Worm (Caenorhabditis elegans) whole organism, L1 larva: ENCODE results near the gene K10C8.4.

Source experiments
- C16A3.4 ChIP-seq: fragments of 150-350 bp; optimal IDR thresholded peaks from 2 replicates; lab custom pipeline; 2014; ENCODE audit warnings: missing biosample characterization, missing genetic modification characterization
- aha-1 ChIP-seq: fragments of 150-350 bp; optimal IDR thresholded peaks from 2 replicates; lab custom pipeline; 2014; ENCODE audit warnings: missing biosample characterization, missing genetic modification characterization
- alr-1 ChIP-seq: fragments of 200-800 bp; sonication (Bioruptor generic); optimal IDR thresholded peaks from 2 replicates; lab custom pipeline; 2018; ENCODE audit warnings: borderline replicate concordance, mild to moderate bottlenecking, missing genetic modification characterization, missing compliant biosample characterization
- blmp-1 ChIP-seq: fragments of 150-350 bp; optimal IDR thresholded peaks from 2 replicates; lab custom pipeline; 2014; ENCODE audit warnings: missing biosample characterization, missing genetic modification characterization
- ceh-88 ChIP-seq: fragments of 200-800 bp; sonication (Bioruptor generic); IDR thresholded peaks from 2 replicates; pipeline ENCODE4 v1.3.6; 2022; ENCODE audit warnings: missing genetic modification characterization, missing compliant biosample characterization
- ces-1 ChIP-seq: fragments of 150-350 bp; optimal IDR thresholded peaks from 2 replicates; lab custom pipeline; 2014; ENCODE audit warnings: missing biosample characterization, missing genetic modification reagents, missing genetic modification characterization
- dpl-1 ChIP-seq, 3 experiments: fragments of 150-350 bp in 2 of 3; sonication (generic microtip) in 1 of 3; optimal IDR thresholded peaks; 2 replicates each; lab custom pipeline; 2014 to 2017; ENCODE audit warnings: missing biosample characterization in 3 of 3, missing genetic modification characterization in 3 of 3, missing genetic modification reagents in 3 of 3
- dsc-1 ChIP-seq: sonication (generic microtip); optimal IDR thresholded peaks from 2 replicates; lab custom pipeline; 2016; ENCODE audit warnings: mild to moderate bottlenecking, missing genetic modification characterization, missing compliant biosample characterization
- efl-3 ChIP-seq: fragments of 200-800 bp; sonication (Bioruptor generic); optimal IDR thresholded peaks from 2 replicates; lab custom pipeline; 2018; ENCODE audit warnings: mild to moderate bottlenecking, missing genetic modification characterization, missing compliant biosample characterization
- egl-13 ChIP-seq: sonication (generic microtip); optimal IDR thresholded peaks from 2 replicates; lab custom pipeline; 2016; ENCODE audit warnings: missing genotype, missing genetic modification reagents, missing genetic modification characterization, missing compliant biosample characterization
- ets-5 ChIP-seq: fragments of 200-800 bp; sonication (Bioruptor generic); IDR thresholded peaks from 2 replicates; pipeline ENCODE4 v1.3.6; 2022; ENCODE audit warnings: missing genetic modification characterization, missing compliant biosample characterization
- fkh-10 ChIP-seq: sonication (generic microtip); optimal IDR thresholded peaks from 2 replicates; lab custom pipeline; 2017; ENCODE audit warnings: missing biosample characterization, missing genetic modification reagents, missing genetic modification characterization
- fkh-4 ChIP-seq: sonication (generic microtip); optimal IDR thresholded peaks from 2 replicates; lab custom pipeline; 2016; ENCODE audit warnings: missing compliant biosample characterization, missing genetic modification characterization, borderline replicate concordance
- fos-1 ChIP-seq: fragments of 150-350 bp; optimal IDR thresholded peaks from 2 replicates; lab custom pipeline; 2014; ENCODE audit warnings: missing biosample characterization, missing genetic modification characterization
- hlh-4 ChIP-seq: sonication (generic microtip); optimal IDR thresholded peaks from 2 replicates; lab custom pipeline; 2016; ENCODE audit warnings: mild to moderate bottlenecking, missing genetic modification characterization, missing compliant biosample characterization
- irx-1 ChIP-seq: sonication (generic microtip); optimal IDR thresholded peaks from 2 replicates; lab custom pipeline; 2016; ENCODE audit warnings: missing genetic modification characterization, missing compliant biosample characterization
- isw-1 ChIP-seq: fragments of 200-800 bp; sonication (Bioruptor generic); IDR thresholded peaks from 2 replicates; pipeline ENCODE4 v1.3.6; 2022; ENCODE audit warnings: missing genetic modification characterization, missing compliant biosample characterization
- jun-1 ChIP-seq: fragments of 150-350 bp; optimal IDR thresholded peaks from 2 replicates; lab custom pipeline; 2014; ENCODE audit warnings: missing biosample characterization, missing genetic modification reagents, missing genetic modification characterization
- lin-13 ChIP-seq: fragments of 150-350 bp; optimal IDR thresholded peaks from 2 replicates; lab custom pipeline; 2014; ENCODE audit warnings: missing biosample characterization, missing genetic modification reagents, missing genetic modification characterization
- lin-14 ChIP-seq: fragments of 200-800 bp; sonication (Bioruptor generic); optimal IDR thresholded peaks from 2 replicates; lab custom pipeline; 2018; ENCODE audit warnings: mild to moderate bottlenecking, missing genetic modification characterization, moderate library complexity, missing compliant biosample characterization
- lir-3 ChIP-seq: sonication (generic microtip); optimal IDR thresholded peaks from 2 replicates; lab custom pipeline; 2016; ENCODE audit warnings: mild to moderate bottlenecking, missing genetic modification characterization, moderate library complexity, missing compliant biosample characterization; ENCODE audit not compliant: poor library complexity
- mdl-1 ChIP-seq, 2 experiments: fragments of 150-350 bp; optimal IDR thresholded peaks; 2 replicates each; lab custom pipeline; 2014 to 2017; ENCODE audit warnings: missing biosample characterization in 2 of 2, missing genetic modification characterization in 2 of 2, inconsistent platforms in 1 of 2
- nhr-19 ChIP-seq: fragments of 200-800 bp; sonication (Bioruptor generic); conservative IDR thresholded peaks from 2 replicates; pipeline ENCODE4 v1.3.6; 2022; ENCODE audit warnings: missing genetic modification characterization, missing compliant biosample characterization
- nhr-20 ChIP-seq: sonication (generic microtip); optimal IDR thresholded peaks from 2 replicates; lab custom pipeline; 2016; ENCODE audit warnings: mild to moderate bottlenecking, missing genetic modification characterization, missing compliant biosample characterization
- nhr-77 ChIP-seq: fragments of 150-350 bp; optimal IDR thresholded peaks from 2 replicates; lab custom pipeline; 2014; ENCODE audit warnings: missing biosample characterization, missing genetic modification characterization
- nhr-90 ChIP-seq: sonication (generic microtip); optimal IDR thresholded peaks from 2 replicates; lab custom pipeline; 2016; ENCODE audit warnings: mild to moderate bottlenecking, missing genetic modification characterization, missing compliant biosample characterization; ENCODE audit not compliant: poor library complexity
- pag-3 ChIP-seq: sonication (generic microtip); optimal IDR thresholded peaks from 2 replicates; lab custom pipeline; 2017; ENCODE audit warnings: missing genetic modification characterization, mild to moderate bottlenecking, missing compliant biosample characterization, antibody characterized with exemption, borderline replicate concordance; ENCODE audit not compliant: insufficient read depth
- pax-3 ChIP-seq: fragments of 200-800 bp; sonication (Bioruptor generic); optimal IDR thresholded peaks from 2 replicates; lab custom pipeline; 2018; ENCODE audit warnings: mild to moderate bottlenecking, missing genetic modification characterization, moderate library complexity, missing compliant biosample characterization
- snu-23 ChIP-seq: sonication (generic microtip); optimal IDR thresholded peaks from 2 replicates; lab custom pipeline; 2016; ENCODE audit warnings: missing genetic modification characterization, missing compliant biosample characterization
- sox-4 ChIP-seq: sonication (generic microtip); optimal IDR thresholded peaks from 2 replicates; lab custom pipeline; 2016; ENCODE audit warnings: missing genetic modification characterization, missing compliant biosample characterization
- swsn-7 ChIP-seq: sonication (generic microtip); optimal IDR thresholded peaks from 2 replicates; lab custom pipeline; 2016; ENCODE audit warnings: missing genetic modification characterization, missing compliant biosample characterization
- tlp-1 ChIP-seq: fragments of 150-350 bp; optimal IDR thresholded peaks from 2 replicates; lab custom pipeline; 2014; ENCODE audit warnings: missing biosample characterization, missing genetic modification characterization
- unc-98 ChIP-seq: fragments of 200-800 bp; sonication (Bioruptor generic); IDR thresholded peaks from 2 replicates; pipeline ENCODE4 v1.3.6; 2022; ENCODE audit warnings: missing genetic modification characterization, missing compliant biosample characterization
- xbp-1 ChIP-seq: sonication (generic microtip); optimal IDR thresholded peaks from 2 replicates; lab custom pipeline; 2016; ENCODE audit warnings: missing genetic modification characterization, missing compliant biosample characterization
- ztf-11 ChIP-seq, 2 experiments: sonication (generic microtip); optimal IDR thresholded peaks; 2 replicates each; lab custom pipeline; 2016 to 2017; ENCODE audit warnings: missing genetic modification characterization in 2 of 2, missing biosample characterization in 1 of 2, missing compliant biosample characterization in 1 of 2
- ztf-4 ChIP-seq: fragments of 150-350 bp; optimal IDR thresholded peaks from 2 replicates; lab custom pipeline; 2014; ENCODE audit warnings: missing biosample characterization, missing genetic modification characterization

Gene K10C8.4

ce11 chrV:12659426-12659825 lies 36.6 kb upstream of the K10C8.4 start, which contains the start of gene ccch-3 (continued):
- TF ChIP-seq efl-3 (GFP tag; lab: Kevin White, UChicago) (no peak), egl-13 (no peak), isw-1 (GFP tag; lab: Robert Waterston, UW) (peak; percentile 28), jun-1 (tag; lab: Kevin White, UChicago) (peak; percentile 3), swsn-7 (tag; lab: Kevin White, UChicago) (peak; percentile 78), ces-1 (no peak), blmp-1 (tag; lab: Kevin White, UChicago) (peak; percentile 66), nhr-77 (peak; percentile 5), mdl-1 (tag; optimal IDR thresholded peaks at IDR 0.05; lab: Kevin White, UChicago) (peak in 1 of 2 experiments; percentile 59), lir-3 (peak; percentile 37), ztf-11 (tag; optimal IDR thresholded peaks at IDR 0.05; lab: Kevin White, UChicago) (no peak)

DNA sequence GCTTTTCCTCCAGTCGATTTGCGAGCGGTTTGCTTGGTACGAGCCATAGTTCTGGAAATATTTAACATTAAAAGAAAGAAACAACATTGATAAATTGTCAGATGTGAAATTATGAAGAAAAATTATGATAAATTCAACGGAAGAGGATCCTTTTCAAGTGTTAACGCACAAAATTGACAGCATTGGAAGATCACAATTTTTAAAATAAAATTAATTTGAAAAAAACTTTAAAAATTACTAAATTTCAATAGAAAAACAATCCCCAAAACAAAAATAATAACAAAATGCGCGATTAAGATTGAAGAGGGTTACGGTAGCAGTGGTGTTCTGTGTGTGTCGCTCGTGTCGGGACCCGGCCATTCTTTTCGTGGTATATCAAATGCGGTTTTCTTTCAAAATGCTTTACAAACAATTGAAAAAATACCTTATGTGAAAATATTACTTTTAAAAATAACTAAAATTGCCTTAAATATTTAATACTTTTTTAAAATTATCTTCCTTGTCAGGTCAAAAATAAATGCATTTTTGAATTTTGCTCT lies 35.7 kb upstream of the K10C8.4 start, which contains the start of gene his-74:
Gene his-74, minus strand, starts transcription at position 51 of the 539 bp plus-strand sequence.
- TF ChIP-seq tlp-1 (tag; lab: Kevin White, UChicago) = no peak
- TF ChIP-seq lin-14 (GFP tag; lab: Kevin White, UChicago) = no peak
- TF ChIP-seq hlh-4 = no peak
- no peak for TF ChIP-seq sox-4 (tag; lab: Kevin White, UChicago)
- TF ChIP-seq dpl-1 (GFP tag; optimal IDR thresholded peaks at IDR 0.05; lab: Kevin White, UChicago) = no peak
- no peak for TF ChIP-seq unc-98
- TF ChIP-seq blmp-1 (tag; lab: Kevin White, UChicago) = no peak
- no peak for TF ChIP-seq ets-5
- no peak for TF ChIP-seq nhr-90 (tag; lab: Kevin White, UChicago)
- no peak for TF ChIP-seq lin-13 (GFP tag; lab: Kevin White, UChicago)
- TF ChIP-seq C16A3.4 = no peak
- no peak for TF ChIP-seq aha-1 (tag; lab: Kevin White, UChicago)

- no peak for TF ChIP-seq fkh-10 (GFP tag; lab: Kevin White, UChicago)
- TF ChIP-seq irx-1 (tag; lab: Kevin White, UChicago) = no peak
- no peak for TF ChIP-seq fos-1 (tag; lab: Kevin White, UChicago)
- no peak for TF ChIP-seq ztf-11 (tag; optimal IDR thresholded peaks at IDR 0.05; lab: Kevin White, UChicago)
- no peak for TF ChIP-seq pag-3 (tag; lab: Kevin White, UChicago)
- no peak for TF ChIP-seq alr-1 (tag; lab: Kevin White, UChicago)
- TF ChIP-seq sox-4 (tag; lab: Kevin White, UChicago) = no peak
- TF ChIP-seq pax-3 (tag; lab: Kevin White, UChicago) = no peak
- TF ChIP-seq ces-1 = no peak
- no peak for TF ChIP-seq nhr-20 (tag; lab: Kevin White, UChicago)
- TF ChIP-seq nhr-19 (GFP tag; lab: Robert Waterston, UW) = no peak
- TF ChIP-seq ztf-4 (tag; lab: Kevin White, UChicago) = no peak
- no peak for TF ChIP-seq nhr-90 (tag; lab: Kevin White, UChicago)
- no peak for TF ChIP-seq nhr-77
- TF ChIP-seq ceh-88 (GFP tag; lab: Robert Waterston, UW) = no peak
These were observed 34.4 kb upstream of the K10C8.4 start, which contains the start of gene W05B10.3 for ce11 chrV:12661619-12662018. Gene W05B10.3 (minus strand): TSS chrV:12661719.

- no peak for TF ChIP-seq xbp-1 (tag; lab: Kevin White, UChicago)
- TF ChIP-seq jun-1 (tag; lab: Kevin White, UChicago) = no peak
- TF ChIP-seq snu-23 (GFP tag; lab: Kevin White, UChicago) = no peak
- TF ChIP-seq dsc-1 (tag; lab: Kevin White, UChicago) = peak; percentile 90
- no peak for TF ChIP-seq ztf-4 (tag; lab: Kevin White, UChicago)
- TF ChIP-seq fkh-4 = peak; percentile 60
- no peak for TF ChIP-seq lin-14 (GFP tag; lab: Kevin White, UChicago)
- peak; percentile 21 for TF ChIP-seq blmp-1 (tag; lab: Kevin White, UChicago)
- TF ChIP-seq, all 84 proteins: peak for 3
These were observed 32.7 kb upstream of the K10C8.4 start for ce11 chrV:12663386-12663785.
